Worm (Caenorhabditis elegans): ENCODE measurements around the gene gex-3.

gex-3 gene

ce11 chrIV:12416629-12417404, 12.6 kb downstream of the gex-3 start (continued):
- TF ChIP-seq pha-4 (GFP tag; IDR thresholded peaks at IDR 0.05) (no peak; the same call in 1 of the 2 replicates), pha-4 (tag; optimal IDR thresholded peaks at IDR 0.05) (no peak), lsy-2 (tag; optimal IDR thresholded peaks at IDR 0.05) (no peak), hmg-1.1 (GFP tag; IDR thresholded peaks at IDR 0.05) (peak; percentile 55), F49E8.2 (tag; optimal IDR thresholded peaks at IDR 0.05; ENCODE audit: borderline replicate concordance) (no peak), Y105C5A.15 (GFP tag; IDR thresholded peaks at IDR 0.05) (no peak), lir-3 (tag; optimal IDR thresholded peaks at IDR 0.05) (peak; percentile 45), ceh-28 (tag; optimal IDR thresholded peaks at IDR 0.05) (no peak), daf-12 (tag; optimal IDR thresholded peaks at IDR 0.05) (no peak), arid-1 (GFP tag; conservative IDR thresholded peaks at IDR 0.05) (0 out of 2 replicates have a peak, but pooled peaks have one; percentile 5)

DNA sequence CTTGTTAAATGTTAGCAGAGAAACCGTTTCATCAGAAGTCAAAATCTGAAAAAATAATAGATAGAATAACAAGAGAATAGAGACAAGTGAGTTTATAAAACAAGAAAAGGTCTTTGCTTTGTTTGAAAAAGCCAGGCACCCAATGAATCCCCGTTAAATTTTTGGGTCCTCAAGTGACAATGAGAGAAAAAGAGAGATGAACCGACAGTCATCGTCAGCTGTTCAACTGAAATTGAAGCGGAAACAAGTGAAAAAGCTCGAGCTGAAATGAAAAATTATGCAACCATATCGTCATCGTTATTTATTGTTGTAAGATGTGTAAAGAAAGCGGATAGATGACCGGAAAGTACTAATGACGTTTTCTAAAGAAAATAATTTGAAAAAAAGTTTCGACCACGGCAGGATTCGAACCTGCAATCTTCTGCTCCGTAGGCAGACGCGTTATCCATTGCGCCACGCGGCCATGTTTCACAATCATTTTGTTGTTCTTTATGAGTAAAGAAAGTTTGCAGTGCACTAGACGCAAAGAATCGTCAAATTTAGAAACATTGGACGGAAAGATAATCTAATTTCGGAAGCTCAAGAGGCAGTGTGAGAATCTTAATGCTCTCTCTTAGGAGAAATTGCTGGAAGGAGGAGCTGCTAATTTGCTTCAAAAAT, 13.4 kb downstream of the gex-3 start, which contains the start of gene F08G5.3:
Gene F08G5.3 (minus strand): TSS at position 51 of the 660 bp plus-strand sequence.
- TF ChIP-seq dmd-9 (GFP tag; IDR thresholded peaks at IDR 0.05) (peak; percentile 74; the same call in 1 of the 2 replicates), hlh-11 (tag; optimal IDR thresholded peaks at IDR 0.05) (peak; percentile 59), dmd-6 (GFP tag; IDR thresholded peaks at IDR 0.05) (peak; percentile 46), nhr-42 (GFP tag; IDR thresholded peaks at IDR 0.05) (no peak), ceh-82 (tag; optimal IDR thresholded peaks at IDR 0.05) (no peak), tag-97 (GFP tag; IDR thresholded peaks at IDR 0.05) (no peak), daf-16 (GFP tag; optimal IDR thresholded peaks at IDR 0.05) (peak in 1 of 2 experiments; percentile 80), daf-16 (tag; optimal IDR thresholded peaks at IDR 0.05) (peak; percentile 44), tra-1 (GFP tag; IDR thresholded peaks at IDR 0.05) (peak; percentile 78), duxl-1 (tag; optimal IDR thresholded peaks at IDR 0.05; ENCODE audit: poor library complexity) (peak; percentile 37), mes-2 (tag; optimal IDR thresholded peaks at IDR 0.05; ENCODE audit: poor library complexity, severe bottlenecking) (peak; percentile 73), php-3 (GFP tag; IDR thresholded peaks at IDR 0.05) (peak; percentile 31; the same call in 1 of the 2 replicates), ztf-11 (tag; optimal IDR thresholded peaks at IDR 0.05) (no peak), nhr-48 (tag; optimal IDR thresholded peaks at IDR 0.05) (peak; percentile 23), unc-39 (tag; optimal IDR thresholded peaks at IDR 0.05) (no peak), D1046.2 (GFP tag; IDR thresholded peaks at IDR 0.05) (peak; percentile 82; the same call in 1 of the 2 replicates), hmg-1.1 (GFP tag; IDR thresholded peaks at IDR 0.05) (peak; percentile 76), skn-1 (tag; optimal IDR thresholded peaks at IDR 0.05) (no peak), nhr-77 (tag; optimal IDR thresholded peaks at IDR 0.05) (peak; percentile 32), lir-3 (tag; optimal IDR thresholded peaks at IDR 0.05) (peak; percentile 49), nhr-6 (tag; optimal IDR thresholded peaks at IDR 0.05) (peak; percentile 50), Y105C5A.15 (GFP tag; IDR thresholded peaks at IDR 0.05) (peak; percentile 85; the same call in 1 of the 2 replicates), fkh-10 (GFP tag; optimal IDR thresholded peaks at IDR 0.05) (no peak), dmd-8 (GFP tag; IDR thresholded peaks at IDR 0.05) (peak; percentile 82), snpc-4 (tag; optimal IDR thresholded peaks at IDR 0.05) (no peak), ceh-20 (GFP tag; IDR thresholded peaks at IDR 0.05) (peak; percentile 68), ceh-28 (tag; optimal IDR thresholded peaks at IDR 0.05) (no peak), Y75B8A.6 (GFP tag; IDR thresholded peaks at IDR 0.05) (0 out of 2 replicates have a peak, but pooled peaks have one; percentile 53), F37D6.2 (tag; optimal IDR thresholded peaks at IDR 0.05) (no peak), mxl-3 (GFP tag; optimal IDR thresholded peaks at IDR 0.05) (no peak), vab-7 (GFP tag; IDR thresholded peaks at IDR 0.05) (peak; percentile 91), egl-43 (GFP tag; IDR thresholded peaks at IDR 0.05) (peak; percentile 91), Y48G9A.11 (GFP tag; IDR thresholded peaks at IDR 0.05) (peak; percentile 86), rbr-2 (tag; optimal IDR thresholded peaks at IDR 0.05) (peak; percentile 47), unc-130 (GFP tag; optimal IDR thresholded peaks at IDR 0.05) (peak; percentile 68), mep-1 (tag; optimal IDR thresholded peaks at IDR 0.05) (peak; percentile 49), ZK546.5 (tag; optimal IDR thresholded peaks at IDR 0.05) (no peak), pqm-1 (tag; optimal IDR thresholded peaks at IDR 0.05) (no peak), set-16 (GFP tag; IDR thresholded peaks at IDR 0.05) (no peak), arid-1 (GFP tag; conservative IDR thresholded peaks at IDR 0.05) (peak; percentile 86), mdl-1 (tag; optimal IDR thresholded peaks at IDR 0.05) (no peak)
